Fruit fly (Drosophila melanogaster) whole organism, prepupa: Measurements from ENCODE around the gene Gclm.

ENCODE experiments used
- Blimp-1 ChIP-seq: fragments of 200-800 bp; sonication (Bioruptor generic); optimal IDR thresholded peaks from 3 replicates; lab custom pipeline; 2017; ENCODE audit warnings: missing biosample characterization, missing genetic modification characterization, mild to moderate bottlenecking, moderate library complexity, missing genetic modification reagents
- CG10631 ChIP-seq: fragments of 200-800 bp; sonication (Bioruptor generic); optimal IDR thresholded peaks from 2 replicates; lab custom pipeline; 2016; ENCODE audit warnings: missing biosample characterization, missing genetic modification characterization
- CG10669 ChIP-seq: fragments of 200-800 bp; sonication (Bioruptor generic); optimal IDR thresholded peaks from 3 replicates; lab custom pipeline; 2018; ENCODE audit warnings: missing biosample characterization, mild to moderate bottlenecking, missing genetic modification characterization, moderate library complexity
- CG32006 ChIP-seq: fragments of 200-800 bp; sonication (Bioruptor generic); optimal IDR thresholded peaks from 3 replicates; lab custom pipeline; 2017; ENCODE audit warnings: missing biosample characterization, mild to moderate bottlenecking, missing genetic modification characterization
- CG34406 ChIP-seq: fragments of 200-800 bp; sonication (Bioruptor generic); optimal IDR thresholded peaks from 3 replicates; lab custom pipeline; 2016; ENCODE audit warnings: missing biosample characterization, missing genetic modification characterization
- CG3919 ChIP-seq: fragments of 200-800 bp; sonication (Bioruptor generic); optimal IDR thresholded peaks from 3 replicates; lab custom pipeline; 2016; ENCODE audit warnings: missing biosample characterization, missing genetic modification characterization
- CG6163 ChIP-seq: fragments of 200-800 bp; sonication (Bioruptor generic); IDR thresholded peaks from 3 replicates; pipeline ENCODE4 v1.3.6; 2022; ENCODE audit warnings: missing biosample characterization, missing genetic modification characterization
- CG6276 ChIP-seq: fragments of 200-800 bp; sonication (Bioruptor generic); optimal IDR thresholded peaks from 2 replicates; lab custom pipeline; 2017; ENCODE audit warnings: missing biosample characterization, mild to moderate bottlenecking, missing genetic modification characterization
- CG6808 ChIP-seq: fragments of 200-800 bp; sonication (Bioruptor generic); optimal IDR thresholded peaks from 3 replicates; lab custom pipeline; 2017; ENCODE audit warnings: missing biosample characterization, missing genetic modification characterization, mild to moderate bottlenecking, moderate library complexity, missing genetic modification reagents
- CG7368 ChIP-seq: fragments of 200-800 bp; sonication (Bioruptor generic); optimal IDR thresholded peaks from 3 replicates; lab custom pipeline; 2016; ENCODE audit warnings: missing biosample characterization, missing genetic modification characterization
- CG8319 ChIP-seq: fragments of 200-800 bp; sonication (Bioruptor generic); optimal IDR thresholded peaks from 3 replicates; lab custom pipeline; 2016; ENCODE audit warnings: missing biosample characterization, missing genetic modification characterization
- CG8632 ChIP-seq: fragments of 200-800 bp; sonication (Bioruptor generic); optimal IDR thresholded peaks from 3 replicates; lab custom pipeline; 2016; ENCODE audit warnings: missing biosample characterization, missing genetic modification characterization
- CG9139 ChIP-seq: fragments of 200-800 bp; sonication (Bioruptor generic); optimal IDR thresholded peaks from 3 replicates; lab custom pipeline; 2017; ENCODE audit warnings: missing biosample characterization, mild to moderate bottlenecking, missing genetic modification characterization
- Eip78C ChIP-seq: fragments of 200-800 bp; sonication (Bioruptor generic); peaks from one replicate; lab custom pipeline; 2016; ENCODE audit warnings: missing biosample characterization, missing genetic modification characterization
- Ets21C ChIP-seq: fragments of 200-800 bp; sonication (Bioruptor generic); optimal IDR thresholded peaks from 3 replicates; lab custom pipeline; 2016; ENCODE audit warnings: missing biosample characterization, missing genetic modification characterization
- Lpt ChIP-seq: fragments of 200-800 bp; sonication (Bioruptor generic); optimal IDR thresholded peaks from 3 replicates; lab custom pipeline; 2016; ENCODE audit warnings: missing biosample characterization, missing genetic modification characterization
- Met ChIP-seq: fragments of 200-800 bp; sonication (Bioruptor generic); optimal IDR thresholded peaks from 3 replicates; lab custom pipeline; 2016; ENCODE audit warnings: missing biosample characterization, missing genetic modification characterization
- Smox ChIP-seq: fragments of 200-800 bp; sonication (Bioruptor generic); optimal IDR thresholded peaks from 3 replicates; lab custom pipeline; 2016; ENCODE audit warnings: missing biosample characterization, missing genetic modification characterization
- Sox15 ChIP-seq: fragments of 200-800 bp; sonication (Bioruptor generic); optimal IDR thresholded peaks from 3 replicates; lab custom pipeline; 2016; ENCODE audit warnings: missing biosample characterization, missing genetic modification characterization
- acj6 ChIP-seq: fragments of 200-800 bp; sonication (Bioruptor generic); optimal IDR thresholded peaks from 3 replicates; lab custom pipeline; 2016; ENCODE audit warnings: missing biosample characterization, missing genetic modification characterization
- dac ChIP-seq: fragments of 200-800 bp; sonication (Bioruptor generic); optimal IDR thresholded peaks from 2 replicates; lab custom pipeline; 2017; ENCODE audit warnings: missing biosample characterization, mild to moderate bottlenecking, missing genetic modification characterization
- dsx ChIP-seq: fragments of 200-800 bp; optimal IDR thresholded peaks from 3 replicates; lab custom pipeline; 2019; ENCODE audit warnings: missing biosample characterization, mild to moderate bottlenecking, missing genetic modification characterization, moderate library complexity; ENCODE audit not compliant: poor library complexity, severe bottlenecking
- fd59A ChIP-seq: fragments of 200-800 bp; sonication (Bioruptor generic); optimal IDR thresholded peaks from 2 replicates; lab custom pipeline; 2017; ENCODE audit warnings: missing biosample characterization, mild to moderate bottlenecking, missing genetic modification characterization, missing genetic modification reagents
- fkh ChIP-seq: fragments of 200-800 bp; sonication (Bioruptor generic); optimal IDR thresholded peaks from 3 replicates; lab custom pipeline; 2017; ENCODE audit warnings: missing biosample characterization, mild to moderate bottlenecking, missing genetic modification characterization, moderate library complexity
- lz ChIP-seq: fragments of 200-800 bp; sonication (Bioruptor generic); optimal IDR thresholded peaks from 3 replicates; lab custom pipeline; 2016; ENCODE audit warnings: missing biosample characterization, missing genetic modification characterization
- net ChIP-seq: fragments of 200-800 bp; sonication (Bioruptor generic); optimal IDR thresholded peaks from 3 replicates; lab custom pipeline; 2016; ENCODE audit warnings: missing biosample characterization, missing genetic modification characterization
- pdm3 ChIP-seq: fragments of 200-800 bp; sonication (Bioruptor generic); optimal IDR thresholded peaks from 3 replicates; lab custom pipeline; 2016; ENCODE audit warnings: missing biosample characterization, missing genetic modification characterization
- salr ChIP-seq, 2 experiments: fragments of 200-800 bp; sonication (Bioruptor generic); optimal IDR thresholded peaks; 3 replicates each; lab custom pipeline; 2016 to 2018; ENCODE audit warnings: missing biosample characterization in 2 of 2, missing genetic modification characterization in 2 of 2, mild to moderate bottlenecking in 1 of 2
- svp ChIP-seq: fragments of 200-800 bp; sonication (Bioruptor generic); peaks from one replicate; lab custom pipeline; 2016; ENCODE audit warnings: missing biosample characterization, missing genetic modification characterization
- topi ChIP-seq: fragments of 200-800 bp; sonication (Bioruptor generic); optimal IDR thresholded peaks from 3 replicates; lab custom pipeline; 2016; ENCODE audit warnings: missing biosample characterization, missing genetic modification characterization
- vri ChIP-seq: fragments of 200-800 bp; sonication (Bioruptor generic); optimal IDR thresholded peaks from 3 replicates; lab custom pipeline; 2016; ENCODE audit warnings: missing biosample characterization, mild to moderate bottlenecking, missing genetic modification characterization

Gclm gene

DNA sequence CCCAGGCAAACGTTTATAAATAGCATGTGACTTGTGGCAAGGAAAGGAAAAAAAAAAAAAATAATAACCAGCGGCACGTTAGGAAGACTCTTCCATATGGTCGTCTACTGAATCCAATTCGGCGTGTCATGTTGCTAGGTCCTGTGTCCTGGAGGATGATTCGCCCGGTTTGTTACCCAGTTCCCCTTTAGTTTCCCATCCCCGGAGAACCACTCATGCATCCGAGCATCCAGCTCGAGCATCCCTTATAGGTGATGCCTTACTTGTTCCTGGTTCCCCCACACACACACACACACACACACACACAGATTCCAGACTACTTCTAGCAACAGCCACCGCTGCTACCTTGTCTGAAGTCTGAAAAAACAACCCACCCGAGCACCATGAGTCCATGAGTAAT lies 31.6 kb upstream of the Gclm start:
- TF ChIP-seq CG34406 (GFP tag; lab: Kevin White, UChicago) (no peak), Smox (GFP tag; lab: Kevin White, UChicago) (no peak), pdm3 (no peak), CG7368 (no peak), Blimp-1 (no peak), Ets21C (GFP tag; lab: Kevin White, UChicago) (no peak), acj6 (GFP tag; lab: Kevin White, UChicago) (no peak), salr (GFP tag; optimal IDR thresholded peaks at IDR 0.05; lab: Kevin White, UChicago) (no peak), CG10669 (GFP tag; lab: Kevin White, UChicago) (no peak)

DNA sequence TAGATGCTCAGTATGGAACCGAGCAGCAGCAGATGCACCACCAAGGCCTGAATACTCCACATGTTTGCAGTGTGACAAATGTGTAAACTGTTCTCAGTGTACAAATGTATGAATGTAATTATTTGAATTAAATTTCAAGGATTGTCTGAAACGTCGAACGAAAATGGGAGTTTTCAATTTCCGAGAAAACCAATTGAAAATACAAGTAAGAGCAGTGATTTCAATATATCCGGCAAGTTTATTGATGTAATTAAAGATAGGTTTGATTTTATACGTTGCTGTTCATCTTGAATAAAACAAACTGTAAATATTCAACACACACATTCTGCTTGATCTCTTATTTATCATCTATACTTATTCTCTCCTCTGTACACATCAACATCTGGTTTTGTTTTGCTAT lies 24.4 kb upstream of the Gclm start, which contains the start of gene CG4907:
CG4907 (minus strand) TSS at position 101 of the 400 bp plus-strand sequence.
- TF ChIP-seq Smox (GFP tag; lab: Kevin White, UChicago) (no peak), CG32006 (GFP tag; lab: Kevin White, UChicago) (no peak), pdm3 (no peak), Met (GFP tag; lab: Kevin White, UChicago) (no peak), lz (GFP tag; lab: Kevin White, UChicago) (no peak), acj6 (GFP tag; lab: Kevin White, UChicago) (no peak), CG6276 (no peak), CG9139 (GFP tag; lab: Kevin White, UChicago) (no peak), CG6808 (GFP tag; lab: Kevin White, UChicago) (no peak), vri (GFP tag; lab: Kevin White, UChicago) (no peak), dac (GFP tag; lab: Kevin White, UChicago) (no peak), Sox15 (GFP tag; lab: Kevin White, UChicago) (no peak), fd59A (GFP tag; lab: Kevin White, UChicago) (no peak), Lpt (GFP tag; lab: Kevin White, UChicago) (no peak), svp (GFP tag; lab: Kevin White, UChicago) (no peak), CG8319 (no peak), fkh (GFP tag; lab: Kevin White, UChicago) (no peak)
- TF ChIP-seq, all 60 proteins: peak for 0

DNA sequence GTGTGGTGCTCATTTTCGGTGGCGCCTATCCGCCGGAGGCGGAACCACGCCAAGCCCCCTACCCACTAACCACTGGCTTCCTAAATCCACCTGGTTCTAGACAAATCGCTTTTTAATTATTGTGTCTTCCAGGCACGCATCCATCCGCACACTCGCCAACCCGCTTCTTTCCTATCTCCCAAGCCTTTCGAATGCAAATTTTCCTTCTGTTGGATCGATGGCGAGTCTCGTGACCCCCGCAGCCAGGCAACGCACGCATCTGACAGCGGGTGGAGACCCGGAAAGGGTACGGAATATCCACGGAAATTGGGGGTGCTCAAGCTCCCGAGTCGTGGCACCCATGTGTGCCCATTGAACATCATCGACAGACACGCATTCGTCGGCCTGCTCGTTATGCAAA lies 20.9 kb upstream of the Gclm start, which contains the start of gene CG13842:
CG13842 (minus strand) TSS at position 101 of the 400 bp plus-strand sequence.
- no peak for TF ChIP-seq dac (GFP tag; lab: Kevin White, UChicago)

DNA sequence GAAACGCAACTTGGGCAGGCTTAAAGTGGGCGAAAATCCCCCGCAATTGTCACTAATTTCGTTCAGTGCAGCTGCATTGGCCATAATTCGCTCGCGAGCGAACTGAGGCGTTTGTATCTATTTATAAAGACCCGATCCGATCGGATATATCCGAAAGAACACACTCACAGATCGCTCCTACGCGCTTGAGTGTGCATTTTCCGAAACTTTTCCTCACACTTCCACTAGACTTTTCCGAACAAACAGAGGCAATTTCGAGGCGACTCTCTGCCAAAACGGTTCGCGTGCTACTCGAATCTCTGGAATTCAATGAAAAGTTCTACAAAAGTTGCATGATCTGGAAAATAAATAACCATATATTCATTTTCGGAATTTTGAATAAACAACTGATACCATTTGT lies 15.5 kb upstream of the Gclm start, which contains the start of the genes CG6972 and CCAP:
CG6972 (plus strand) TSS at position 215 of the 400 bp plus-strand sequence.
CCAP (minus strand) TSS at position 292 of the 400 bp plus-strand sequence.
- no peak for TF ChIP-seq net (GFP tag; lab: Kevin White, UChicago)
- no peak for TF ChIP-seq fd59A (GFP tag; lab: Kevin White, UChicago)
- no peak for TF ChIP-seq Sox15 (GFP tag; lab: Kevin White, UChicago)
- no peak for TF ChIP-seq CG10631 (GFP tag; lab: Kevin White, UChicago)
- TF ChIP-seq CG10669 (GFP tag; lab: Kevin White, UChicago), result no peak
- TF ChIP-seq dsx (GFP tag; lab: Kevin White, UChicago), result no peak
- TF ChIP-seq Eip78C (GFP tag; lab: Kevin White, UChicago), result no peak

DNA sequence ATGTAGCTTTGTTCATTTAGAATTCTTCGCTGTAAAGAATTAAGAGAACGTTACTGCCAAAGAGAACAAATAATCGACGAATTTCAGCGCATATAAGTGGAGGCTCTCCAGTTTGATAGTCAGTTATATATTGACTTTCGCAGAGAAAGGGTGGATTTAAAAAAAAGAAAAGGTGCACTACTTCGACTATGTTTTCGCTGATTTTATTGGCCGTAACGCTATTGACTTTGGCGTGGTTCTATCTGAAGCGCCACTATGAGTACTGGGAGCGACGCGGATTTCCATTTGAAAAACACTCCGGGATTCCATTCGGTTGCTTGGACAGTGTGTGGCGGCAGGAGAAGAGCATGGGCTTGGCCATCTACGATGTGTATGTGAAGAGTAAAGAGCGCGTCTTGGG lies 11.9 kb upstream of the Gclm start, which contains the start of gene Cyp6d4:
Cyp6d4 (plus strand) TSS at position 112 of the 400 bp plus-strand sequence.
- TF ChIP-seq CG6163 (no peak), CG3919 (no peak), CG32006 (GFP tag; lab: Kevin White, UChicago) (no peak), pdm3 (no peak), Smox (GFP tag; lab: Kevin White, UChicago) (no peak), CG8632 (GFP tag; lab: Kevin White, UChicago) (no peak), salr (GFP tag; optimal IDR thresholded peaks at IDR 0.05; lab: Kevin White, UChicago) (no peak), CG34406 (GFP tag; lab: Kevin White, UChicago) (no peak), Eip78C (GFP tag; lab: Kevin White, UChicago) (no peak), Ets21C (GFP tag; lab: Kevin White, UChicago) (no peak), CG8319 (no peak), fkh (GFP tag; lab: Kevin White, UChicago) (no peak), topi (GFP tag; lab: Kevin White, UChicago) (no peak)
